Fruit fly (Drosophila melanogaster): ENCODE data around the gene CG33270.

Gene CG33270

DNA sequence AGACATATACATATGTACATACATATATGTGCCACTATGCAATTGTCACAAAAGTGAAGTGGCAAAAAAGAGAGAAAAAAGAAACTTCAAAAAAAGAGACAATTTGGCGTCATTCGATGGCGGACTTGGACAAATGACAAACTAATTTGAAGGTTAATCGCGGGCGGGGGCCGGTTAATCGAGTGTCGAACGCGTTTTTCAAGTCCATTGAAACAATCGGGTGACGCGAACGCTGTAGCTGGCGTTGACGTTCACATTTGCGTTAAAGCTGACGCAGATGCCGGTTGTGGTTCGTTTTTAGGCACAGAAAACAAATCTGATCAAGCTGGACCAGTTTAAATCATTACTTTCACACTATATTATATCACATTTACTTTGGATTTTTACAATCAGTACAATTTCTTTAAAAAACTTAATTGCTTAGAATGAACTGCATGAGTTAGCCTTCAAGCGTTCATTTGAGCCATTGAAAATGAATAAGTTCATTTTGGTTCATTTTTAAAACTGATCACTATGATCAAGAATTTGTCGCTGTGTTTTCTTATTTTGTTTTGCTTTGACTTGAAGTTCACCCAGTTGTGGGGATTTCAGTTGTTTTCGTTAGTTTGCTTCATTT is 44.6 kb downstream of the CG33270 start (continued):
- TF ChIP-seq CG11085 (GFP tag; IDR thresholded peaks at IDR 0.05) (no peak), Hr78 (GFP tag; optimal IDR thresholded peaks at IDR 0.05) (no peak), cad (GFP tag; optimal IDR thresholded peaks at IDR 0.05) (no peak), Kr (GFP tag; optimal IDR thresholded peaks at IDR 0.05) (no peak), Dip2 (GFP tag; IDR thresholded peaks at IDR 0.05) (no peak), E2f1 (GFP tag; IDR thresholded peaks at IDR 0.05) (no peak), HLHmδ (GFP tag; optimal IDR thresholded peaks at IDR 0.05) (no peak), CG2875 (GFP tag; optimal IDR thresholded peaks at IDR 0.05) (no peak), Hand (GFP tag; optimal IDR thresholded peaks at IDR 0.05) (no peak), Adf1 (GFP tag; IDR thresholded peaks at IDR 0.05) (no peak), CTCF (GFP tag; optimal IDR thresholded peaks at IDR 0.05) (no peak), CG15269 (tag; optimal IDR thresholded peaks at IDR 0.05) (peak; percentile 76), Sox100B (GFP tag; optimal IDR thresholded peaks at IDR 0.05) (peak; percentile 66), rib (GFP tag; IDR thresholded peaks at IDR 0.05) (no peak), CG6683 (GFP tag; optimal IDR thresholded peaks at IDR 0.05) (no peak), eyg (GFP tag; optimal IDR thresholded peaks at IDR 0.05) (no peak), CG13624 (GFP tag; optimal IDR thresholded peaks at IDR 0.05) (peak; percentile 57), bbx (GFP tag; IDR thresholded peaks at IDR 0.05; ENCODE audit: partially characterized antibody) (no peak), Side (GFP tag; optimal IDR thresholded peaks at IDR 0.05) (no peak), HLH4C (GFP tag; IDR thresholded peaks at IDR 0.05; ENCODE audit: partially characterized antibody) (no peak), p53 (GFP tag; optimal IDR thresholded peaks at IDR 0.05) (no peak), tup (GFP tag; optimal IDR thresholded peaks at IDR 0.05) (no peak), jing (GFP tag; optimal IDR thresholded peaks at IDR 0.05) (no peak), CG6254 (GFP tag; optimal IDR thresholded peaks at IDR 0.05) (no peak), CG3281 (GFP tag; optimal IDR thresholded peaks at IDR 0.05) (peak; percentile 61), esg (GFP tag; conservative IDR thresholded peaks at IDR 0.05) (no peak), CG7786 (GFP tag; optimal IDR thresholded peaks at IDR 0.05) (peak; percentile 32), Hey (tag; optimal IDR thresholded peaks at IDR 0.05) (no peak), cwo (GFP tag; optimal IDR thresholded peaks at IDR 0.05) (peak; percentile 60), CoRest (tag; optimal IDR thresholded peaks at IDR 0.05) (peak; percentile 58), btn (GFP tag; optimal IDR thresholded peaks at IDR 0.05) (no peak), CG10431 (GFP tag; optimal IDR thresholded peaks at IDR 0.05) (no peak), trh (GFP tag; optimal IDR thresholded peaks at IDR 0.05) (no peak), zen2 (GFP tag; IDR thresholded peaks at IDR 0.05; ENCODE audit: partially characterized antibody) (no peak), CG5953 (GFP tag; IDR thresholded peaks at IDR 0.05) (no peak), fd96Cb (tag; optimal IDR thresholded peaks at IDR 0.05) (peak; percentile 24), gcm2 (GFP tag; optimal IDR thresholded peaks at IDR 0.05) (no peak), ftz-f1 (GFP tag; optimal IDR thresholded peaks at IDR 0.05) (peak; percentile 55), CG3163 (GFP tag; optimal IDR thresholded peaks at IDR 0.05) (no peak), caup (GFP tag; optimal IDR thresholded peaks at IDR 0.05; ENCODE audit: severe bottlenecking) (peak; percentile 41), grn (GFP tag; optimal IDR thresholded peaks at IDR 0.05) (no peak), Elba2 (GFP tag; optimal IDR thresholded peaks at IDR 0.05) (no peak), CG8388 (GFP tag; optimal IDR thresholded peaks at IDR 0.05) (no peak), CG12219 (GFP tag; optimal IDR thresholded peaks at IDR 0.05) (peak; percentile 29), CG32532 (GFP tag; IDR thresholded peaks at IDR 0.05) (peak; percentile 54; the same call in 1 of the 2 replicates), ranshi (GFP tag; IDR thresholded peaks at IDR 0.05) (no peak), sens (GFP tag) (peak; percentile 60), CG8924 (tag; optimal IDR thresholded peaks at IDR 0.05) (peak; percentile 63), Spps (tag; optimal IDR thresholded peaks at IDR 0.05) (no peak), Bgb (GFP tag; IDR thresholded peaks at IDR 0.05; ENCODE audit: partially characterized antibody) (no peak), Dll (GFP tag; IDR thresholded peaks at IDR 0.05; ENCODE audit: partially characterized antibody) (no peak)

All from whole organism, embryonic.